Worm (Caenorhabditis elegans): ENCODE results near the gene C26B2.2.
A peak's percentile ranks its signal among the peaks of the same experiment; 100 is the strongest.

Gene C26B2.2

ce11 chrIV:7982024-7982576, 39.8 kb downstream of the C26B2.2 start, which contains the start of gene arf-5:
Gene arf-5 (plus strand): TSS chrIV:7982526.
- TF ChIP-seq egl-5 (tag; optimal IDR thresholded peaks at IDR 0.05) (no peak), nhr-43 (tag; optimal IDR thresholded peaks at IDR 0.05; ENCODE audit: poor library complexity, severe bottlenecking) (no peak), nhr-25 (tag; optimal IDR thresholded peaks at IDR 0.05) (no peak), fkh-10 (GFP tag; optimal IDR thresholded peaks at IDR 0.05) (no peak), skn-1 (tag; optimal IDR thresholded peaks at IDR 0.05) (no peak), nhr-237 (tag; optimal IDR thresholded peaks at IDR 0.05) (no peak), unc-62 (GFP tag; optimal IDR thresholded peaks at IDR 0.05) (no peak), mdl-1 (tag; optimal IDR thresholded peaks at IDR 0.05) (no peak), ztf-4 (tag; optimal IDR thresholded peaks at IDR 0.05) (no peak), nfya-1 (tag; optimal IDR thresholded peaks at IDR 0.05; ENCODE audit: insufficient read depth) (peak; percentile 57), nhr-11 (tag; optimal IDR thresholded peaks at IDR 0.05) (no peak), unc-39 (tag; optimal IDR thresholded peaks at IDR 0.05) (no peak), ZK546.5 (tag; optimal IDR thresholded peaks at IDR 0.05) (no peak), nhr-23 (tag; optimal IDR thresholded peaks at IDR 0.05) (peak; percentile 29), ceh-28 (tag; optimal IDR thresholded peaks at IDR 0.05) (no peak), sea-2 (GFP tag; optimal IDR thresholded peaks at IDR 0.05) (no peak), R02D3.7 (tag; optimal IDR thresholded peaks at IDR 0.05) (no peak), nhr-12 (tag; optimal IDR thresholded peaks at IDR 0.05) (no peak), hmg-11 (tag; optimal IDR thresholded peaks at IDR 0.05) (no peak), nhr-76 (tag; optimal IDR thresholded peaks at IDR 0.05) (no peak), jun-1 (tag; optimal IDR thresholded peaks at IDR 0.05) (no peak), ceh-16 (tag; optimal IDR thresholded peaks at IDR 0.05) (no peak), zag-1 (tag; optimal IDR thresholded peaks at IDR 0.05) (no peak), snpc-4 (tag; optimal IDR thresholded peaks at IDR 0.05) (no peak), nhr-77 (tag; optimal IDR thresholded peaks at IDR 0.05) (no peak), elt-3 (tag; optimal IDR thresholded peaks at IDR 0.05) (no peak), daf-12 (tag; optimal IDR thresholded peaks at IDR 0.05) (no peak), nhr-67 (tag; optimal IDR thresholded peaks at IDR 0.05) (no peak), aly-2 (tag; optimal IDR thresholded peaks at IDR 0.05) (no peak), ama-1 (optimal IDR thresholded peaks at IDR 0.05) (peak; percentile 50), lin-39 (tag; optimal IDR thresholded peaks at IDR 0.05) (peak; percentile 81), fos-1 (tag; optimal IDR thresholded peaks at IDR 0.05) (no peak), pqm-1 (tag; optimal IDR thresholded peaks at IDR 0.05) (no peak), eor-1 (tag; optimal IDR thresholded peaks at IDR 0.05) (no peak), lsy-12 (tag; optimal IDR thresholded peaks at IDR 0.05) (no peak), tbx-2 (tag; optimal IDR thresholded peaks at IDR 0.05) (no peak), ceh-82 (tag; optimal IDR thresholded peaks at IDR 0.05) (no peak), elt-2 (tag; optimal IDR thresholded peaks at IDR 0.05) (peak; percentile 7), mml-1 (tag; optimal IDR thresholded peaks at IDR 0.05) (no peak), nhr-28 (tag; optimal IDR thresholded peaks at IDR 0.05) (no peak), pha-4 (tag; optimal IDR thresholded peaks at IDR 0.05) (peak; percentile 47), fkh-2 (tag; optimal IDR thresholded peaks at IDR 0.05) (no peak), elt-1 (tag; optimal IDR thresholded peaks at IDR 0.05) (peak; percentile 7), ceh-9 (tag; optimal IDR thresholded peaks at IDR 0.05) (no peak), egl-27 (tag; optimal IDR thresholded peaks at IDR 0.05) (no peak), lin-15B (tag; optimal IDR thresholded peaks at IDR 0.05) (peak; percentile 54), ztf-11 (tag; optimal IDR thresholded peaks at IDR 0.05) (no peak)

- TF ChIP-seq lin-15B (tag; optimal IDR thresholded peaks at IDR 0.05) (peak; percentile 22), lin-39 (tag; optimal IDR thresholded peaks at IDR 0.05) (peak; percentile 74), nfya-1 (tag; optimal IDR thresholded peaks at IDR 0.05; ENCODE audit: insufficient read depth) (peak; percentile 63), skn-1 (tag; optimal IDR thresholded peaks at IDR 0.05) (no peak), ceh-9 (tag; optimal IDR thresholded peaks at IDR 0.05) (no peak), hmg-11 (tag; optimal IDR thresholded peaks at IDR 0.05) (peak; percentile 20), ceh-82 (tag; optimal IDR thresholded peaks at IDR 0.05) (no peak)
Observed at ce11 chrIV:7979588-7979987, 42.3 kb downstream of the C26B2.2 start, which contains the start of gene unc-24. Gene unc-24 (plus strand): TSS chrIV:7979870.
